Worm (Caenorhabditis elegans) whole organism, L4 larva: ENCODE data around the gene rml-4.
A peak's percentile ranks its signal among the peaks of the same experiment; 100 is the strongest.

Source experiments
- F10B5.3 ChIP-seq: sonication (generic microtip); optimal IDR thresholded peaks from 2 replicates; lab custom pipeline; 2016; ENCODE audit warnings: mild to moderate bottlenecking, missing genetic modification characterization, missing compliant biosample characterization
- F37D6.2 ChIP-seq: sonication (generic microtip); optimal IDR thresholded peaks from 2 replicates; lab custom pipeline; 2016; ENCODE audit warnings: mild to moderate bottlenecking, missing genetic modification characterization, missing compliant biosample characterization
- F49E8.2 ChIP-seq: sonication (generic microtip); optimal IDR thresholded peaks from 2 replicates; lab custom pipeline; 2016; ENCODE audit warnings: missing compliant biosample characterization, mild to moderate bottlenecking, missing genetic modification characterization, borderline replicate concordance
- Y48G9A.11 ChIP-seq: fragments of 200-800 bp; sonication (Bioruptor generic); IDR thresholded peaks from 2 replicates; pipeline ENCODE4 v1.3.6; 2022; ENCODE audit warnings: missing genetic modification reagents, missing genetic modification characterization, missing compliant biosample characterization
- Y5F2A.4 ChIP-seq: fragments of 200-800 bp; sonication (Bioruptor generic); optimal IDR thresholded peaks from 2 replicates; lab custom pipeline; 2018; ENCODE audit warnings: mild to moderate bottlenecking, missing genetic modification characterization, missing compliant biosample characterization
- ZK337.2 ChIP-seq: fragments of 200-800 bp; sonication (Bioruptor generic); IDR thresholded peaks from 2 replicates; pipeline ENCODE4 v1.3.6; 2022; ENCODE audit warnings: missing genetic modification reagents, missing genetic modification characterization, missing compliant biosample characterization
- aha-1 ChIP-seq: fragments of 150-350 bp; peaks from one replicate; lab custom pipeline; 2014; ENCODE audit warnings: missing biosample characterization, missing genetic modification characterization
- aly-2 ChIP-seq: sonication (generic microtip); optimal IDR thresholded peaks from 2 replicates; lab custom pipeline; 2018; ENCODE audit warnings: missing biosample characterization, missing genetic modification characterization
- arid-1 ChIP-seq: fragments of 200-800 bp; sonication (Bioruptor generic); conservative IDR thresholded peaks from 2 replicates; pipeline ENCODE4 v1.3.6; 2022; ENCODE audit warnings: missing genetic modification reagents, missing genetic modification characterization, missing compliant biosample characterization
- ceh-20 ChIP-seq: fragments of 200-800 bp; sonication (Bioruptor generic); IDR thresholded peaks from 2 replicates; pipeline ENCODE4 v1.3.6; 2022; ENCODE audit warnings: missing genetic modification reagents, missing genetic modification characterization, missing compliant biosample characterization
- cey-2 ChIP-seq: sonication (generic microtip); optimal IDR thresholded peaks from 3 replicates; lab custom pipeline; 2017; ENCODE audit warnings: missing genetic modification characterization, mild to moderate bottlenecking, missing compliant biosample characterization, antibody characterized with exemption, borderline replicate concordance; ENCODE audit not compliant: insufficient read depth
- daf-19 ChIP-seq: fragments of 200-800 bp; sonication (Bioruptor generic); conservative IDR thresholded peaks from 2 replicates; pipeline ENCODE4 v1.3.6; 2022; ENCODE audit warnings: missing genetic modification characterization, missing compliant biosample characterization
- dpl-1 ChIP-seq: fragments of 150-350 bp; optimal IDR thresholded peaks from 2 replicates; lab custom pipeline; 2014; ENCODE audit warnings: missing biosample characterization, missing genetic modification reagents, missing genetic modification characterization
- lim-7 ChIP-seq: fragments of 200-800 bp; sonication (Bioruptor generic); IDR thresholded peaks from 2 replicates; pipeline ENCODE4 v1.3.6; 2022; ENCODE audit warnings: missing genetic modification characterization, missing compliant biosample characterization
- madf-9 ChIP-seq: fragments of 200-800 bp; sonication (Bioruptor generic); conservative IDR thresholded peaks from 2 replicates; pipeline ENCODE4 v1.3.6; 2022; ENCODE audit warnings: missing genetic modification reagents, missing genetic modification characterization, missing compliant biosample characterization
- mep-1 ChIP-seq: fragments of 150-350 bp; sonication (generic microtip); optimal IDR thresholded peaks from 3 replicates; lab custom pipeline; 2014; ENCODE audit warnings: missing biosample characterization, missing genetic modification characterization
- mxl-3 ChIP-seq: fragments of 200-800 bp; sonication (Bioruptor generic); optimal IDR thresholded peaks from 2 replicates; lab custom pipeline; 2018; ENCODE audit warnings: mild to moderate bottlenecking, missing genetic modification characterization, missing compliant biosample characterization
- nhr-10 ChIP-seq: fragments of 150-350 bp; optimal IDR thresholded peaks from 2 replicates; lab custom pipeline; 2014; ENCODE audit warnings: missing biosample characterization, missing genetic modification characterization
- nhr-41 ChIP-seq: fragments of 200-800 bp; sonication (Bioruptor generic); IDR thresholded peaks from 2 replicates; pipeline ENCODE4 v1.3.6; 2022; ENCODE audit warnings: missing genetic modification reagents, missing genetic modification characterization, missing compliant biosample characterization
- nhr-42 ChIP-seq: fragments of 200-800 bp; sonication (Bioruptor generic); IDR thresholded peaks from 2 replicates; pipeline ENCODE4 v1.3.6; 2022; ENCODE audit warnings: missing genetic modification characterization, missing compliant biosample characterization
- nhr-77 ChIP-seq: fragments of 150-350 bp; optimal IDR thresholded peaks from 2 replicates; lab custom pipeline; 2014; ENCODE audit warnings: missing biosample characterization, missing genetic modification characterization
- pha-4 ChIP-seq, 2 experiments: fragments of 150-350 bp in 1 of 2; fragments of 200-800 bp in 1 of 2; sonication (Bioruptor generic) in 1 of 2; IDR thresholded peaks in 1 of 2; optimal IDR thresholded peaks in 1 of 2; 2 replicates each; pipeline versions ENCODE4 v1.3.6 to Lab custom; 2014 to 2022; ENCODE audit warnings: missing genetic modification characterization in 2 of 2, missing genetic modification reagents in 2 of 2, missing biosample characterization in 1 of 2, missing compliant biosample characterization in 1 of 2
- tra-1 ChIP-seq: fragments of 200-800 bp; sonication (Bioruptor generic); IDR thresholded peaks from 2 replicates; pipeline ENCODE4 v1.3.6; 2022; ENCODE audit warnings: missing genetic modification reagents, missing genetic modification characterization, missing compliant biosample characterization
- unc-130 ChIP-seq: sonication (generic microtip); optimal IDR thresholded peaks from 2 replicates; lab custom pipeline; 2016; ENCODE audit warnings: missing genetic modification reagents, missing genetic modification characterization, missing compliant biosample characterization
- unc-62 ChIP-seq, 3 experiments: fragments of 150-350 bp in 1 of 3; sonication (generic microtip); optimal IDR thresholded peaks in 2 of 3; peaks in 1 of 3; 1 replicate in 1 of 3; 2 replicates in 2 of 3; lab custom pipeline; 2014 to 2017; ENCODE audit warnings: missing biosample characterization in 3 of 3, missing genetic modification characterization in 3 of 3, missing genetic modification reagents in 3 of 3, missing genotype in 1 of 3
- zfp-2 ChIP-seq: sonication (generic microtip); optimal IDR thresholded peaks from 2 replicates; lab custom pipeline; 2016; ENCODE audit warnings: mild to moderate bottlenecking, missing genetic modification characterization, missing compliant biosample characterization

Gene rml-4

ce11 chrII:4312115-4312514, 17.2 kb downstream of the rml-4 start, which contains the start of gene plep-1:
Gene plep-1 (minus strand): TSS chrII:4312215.
- TF ChIP-seq tra-1 (GFP tag; lab: Robert Waterston, UW) (no peak), pha-4 (GFP tag; IDR thresholded peaks at IDR 0.05; lab: Robert Waterston, UW) (no peak), pha-4 (tag; optimal IDR thresholded peaks at IDR 0.05; lab: Kevin White, UChicago) (no peak), F10B5.3 (tag; lab: Kevin White, UChicago) (no peak), madf-9 (GFP tag; lab: Robert Waterston, UW) (no peak), lim-7 (GFP tag; lab: Robert Waterston, UW) (no peak), Y5F2A.4 (GFP tag; lab: Kevin White, UChicago) (no peak), nhr-41 (no peak), mep-1 (tag; lab: Kevin White, UChicago) (no peak), mxl-3 (GFP tag; lab: Kevin White, UChicago) (no peak), arid-1 (no peak), F49E8.2 (tag; lab: Kevin White, UChicago) (no peak), ceh-20 (GFP tag; lab: Robert Waterston, UW) (no peak), nhr-10 (tag; lab: Kevin White, UChicago) (no peak), aly-2 (tag; lab: Kevin White, UChicago) (no peak)

- TF ChIP-seq daf-19 (GFP tag; lab: Robert Waterston, UW) (no peak), aha-1 (tag; lab: Kevin White, UChicago) (peak; percentile 47)
Measured at ce11 chrII:4316011-4316410, 21.1 kb downstream of the rml-4 start, which contains the start of gene srw-40. Gene srw-40 (minus strand): TSS chrII:4316111.

ce11 chrII:4319537-4320019, 24.7 kb downstream of the rml-4 start, which contains the start of gene Y52E8A.6:
Gene Y52E8A.6 (minus strand): TSS chrII:4319969.
- TF ChIP-seq aha-1 (tag; lab: Kevin White, UChicago) (peak; percentile 97), F37D6.2 (no peak), cey-2 (tag; lab: Kevin White, UChicago) (no peak)

- no peak for TF ChIP-seq daf-19 (GFP tag; lab: Robert Waterston, UW)
- peak; percentile 12 for TF ChIP-seq unc-130
- no peak for TF ChIP-seq zfp-2
- TF ChIP-seq, all 104 proteins: peak for 1
Measured at ce11 chrII:4320455-4320854, 25.6 kb downstream of the rml-4 start, which contains the start of gene Y52E8A.2. Gene Y52E8A.2 (plus strand): TSS chrII:4320836.

ce11 chrII:4321766-4322165, 26.9 kb downstream of the rml-4 start, which contains the start of gene Y52E8A.1:
Gene Y52E8A.1 (plus strand): TSS chrII:4322066.
- TF ChIP-seq unc-62 (GFP tag; optimal IDR thresholded peaks at IDR 0.05 in 1 of 2; lab: Kevin White, UChicago) (peak in 1 of 2 experiments; percentile 17), unc-62 (tag; optimal IDR thresholded peaks at IDR 0.05; lab: Kevin White, UChicago) (no peak), nhr-42 (no peak)

ce11 chrII:4322871-4323270, 28.0 kb downstream of the rml-4 start, which contains the start of gene H20J04.6:
Gene H20J04.6 (plus strand): TSS chrII:4323256.
- TF ChIP-seq dpl-1 (GFP tag; lab: Kevin White, UChicago) (peak; percentile 62), F10B5.3 (tag; lab: Kevin White, UChicago) (no peak)

- TF ChIP-seq Y48G9A.11 (GFP tag; lab: Robert Waterston, UW) (no peak), nhr-42 (no peak), nhr-77 (tag; lab: Kevin White, UChicago) (no peak), ZK337.2 (GFP tag; lab: Robert Waterston, UW) (no peak)
Measured at ce11 chrII:4324061-4324460, 29.2 kb downstream of the rml-4 start, which contains the start of gene mog-2. Gene mog-2 (plus strand): TSS chrII:4324361.
